Fruit fly (Drosophila melanogaster) whole organism, embryonic: Measurements from ENCODE around the gene AsnRS.
A peak's percentile ranks its signal among the peaks of the same experiment; 100 is the strongest.

Experiments used
- ATbp ChIP-seq: fragments of 200-800 bp; sonication (Bioruptor generic); optimal IDR thresholded peaks from 2 replicates; lab custom pipeline; 2017; ENCODE audit warnings: missing biosample characterization, mild to moderate bottlenecking, missing genetic modification characterization, missing genetic modification reagents
- Adf1 ChIP-seq: fragments of 200-800 bp; sonication (Bioruptor generic); IDR thresholded peaks from 2 replicates; pipeline ENCODE4 v1.3.6; 2022; ENCODE audit warnings: missing biosample characterization, missing genetic modification characterization
- CG10431 ChIP-seq: fragments of 200-800 bp; sonication (Bioruptor generic); optimal IDR thresholded peaks from 3 replicates; lab custom pipeline; 2018; ENCODE audit warnings: missing biosample characterization, mild to moderate bottlenecking, missing genetic modification characterization
- CG11560 ChIP-seq: fragments of 200-800 bp; sonication (Bioruptor generic); IDR thresholded peaks from 3 replicates; pipeline ENCODE4 v1.3.6; 2022; ENCODE audit warnings: missing biosample characterization, missing genetic modification characterization
- CG12391 ChIP-seq: fragments of 200-800 bp; sonication (Bioruptor generic); optimal IDR thresholded peaks from 3 replicates; lab custom pipeline; 2018; ENCODE audit warnings: missing biosample characterization, mild to moderate bottlenecking, missing genetic modification characterization, moderate library complexity
- CG1603 ChIP-seq: fragments of 200-800 bp; sonication (Bioruptor generic); optimal IDR thresholded peaks from 2 replicates; lab custom pipeline; 2019; ENCODE audit warnings: missing biosample characterization, mild to moderate bottlenecking, missing genetic modification characterization, moderate library complexity
- CG16815 ChIP-seq: fragments of 200-800 bp; sonication (Bioruptor generic); optimal IDR thresholded peaks from 3 replicates; lab custom pipeline; 2017; ENCODE audit warnings: missing biosample characterization, mild to moderate bottlenecking, missing genetic modification characterization
- CG2199 ChIP-seq: fragments of 200-800 bp; sonication (Bioruptor generic); IDR thresholded peaks from 3 replicates; pipeline ENCODE4 v1.3.6; 2022; ENCODE audit warnings: missing biosample characterization, missing genetic modification characterization
- CG2889 ChIP-seq: fragments of 200-800 bp; sonication (Bioruptor generic); IDR thresholded peaks from 3 replicates; pipeline ENCODE4 v1.3.6; 2022; ENCODE audit warnings: missing biosample characterization, missing genetic modification characterization
- CG3407 ChIP-seq: fragments of 200-800 bp; sonication (Bioruptor generic); optimal IDR thresholded peaks from 2 replicates; lab custom pipeline; 2018; ENCODE audit warnings: missing biosample characterization, mild to moderate bottlenecking, missing genetic modification characterization
- CG34376 ChIP-seq: fragments of 200-800 bp; sonication (Bioruptor generic); optimal IDR thresholded peaks from 2 replicates; lab custom pipeline; 2018; ENCODE audit warnings: missing biosample characterization, mild to moderate bottlenecking, missing genetic modification characterization
- CG4707 ChIP-seq: fragments of 200-800 bp; sonication (Bioruptor generic); optimal IDR thresholded peaks from 2 replicates; lab custom pipeline; 2018; ENCODE audit warnings: missing biosample characterization, mild to moderate bottlenecking, missing genetic modification characterization, moderate library complexity
- CG4820 ChIP-seq: fragments of 200-800 bp; sonication (Bioruptor generic); optimal IDR thresholded peaks from 3 replicates; lab custom pipeline; 2016; ENCODE audit warnings: missing biosample characterization, missing genetic modification characterization
- CG7556 ChIP-seq: fragments of 200-800 bp; sonication (Bioruptor generic); optimal IDR thresholded peaks from 2 replicates; lab custom pipeline; 2017; ENCODE audit warnings: missing biosample characterization, mild to moderate bottlenecking, missing genetic modification characterization
- CG8765 ChIP-seq: fragments of 200-800 bp; sonication (Bioruptor generic); IDR thresholded peaks from 2 replicates; pipeline ENCODE4 v1.3.6; 2022; ENCODE audit warnings: missing biosample characterization, missing genetic modification characterization
- CG8944 ChIP-seq: fragments of 200-800 bp; sonication (Bioruptor generic); optimal IDR thresholded peaks from 3 replicates; lab custom pipeline; 2016; ENCODE audit warnings: missing biosample characterization, missing genetic modification characterization
- CG9727 ChIP-seq: fragments of 200-800 bp; sonication (Bioruptor generic); optimal IDR thresholded peaks from 3 replicates; lab custom pipeline; 2017; ENCODE audit warnings: missing biosample characterization, mild to moderate bottlenecking, missing genetic modification characterization
- CrebB ChIP-seq: fragments of 200-800 bp; sonication (Bioruptor generic); optimal IDR thresholded peaks from 3 replicates; lab custom pipeline; 2018; ENCODE audit warnings: missing biosample characterization, mild to moderate bottlenecking, missing genetic modification characterization
- E2f2 ChIP-seq: fragments of 200-800 bp; sonication (Bioruptor generic); IDR thresholded peaks from 2 replicates; pipeline ENCODE4 v1.3.6; 2022; ENCODE audit warnings: missing biosample characterization, missing genetic modification characterization
- Hey ChIP-seq: fragments of 200-800 bp; sonication (Bioruptor generic); optimal IDR thresholded peaks from 3 replicates; lab custom pipeline; 2018; ENCODE audit warnings: missing biosample characterization, mild to moderate bottlenecking, missing genetic modification characterization
- Hr3 ChIP-seq: fragments of 200-800 bp; sonication (Bioruptor generic); optimal IDR thresholded peaks from 3 replicates; lab custom pipeline; 2016; ENCODE audit warnings: missing biosample characterization, missing genetic modification characterization
- MBD-R2 ChIP-seq: fragments of 200-800 bp; sonication (Bioruptor generic); IDR thresholded peaks from 2 replicates; pipeline ENCODE4 v1.3.6; 2022; ENCODE audit warnings: missing biosample characterization, missing genetic modification characterization
- MTF-1 ChIP-seq: fragments of 200-800 bp; sonication (Bioruptor generic); optimal IDR thresholded peaks from 2 replicates; lab custom pipeline; 2018; ENCODE audit warnings: missing biosample characterization, mild to moderate bottlenecking, missing genetic modification characterization, borderline replicate concordance
- Nf-YC ChIP-seq: fragments of 200-800 bp; optimal IDR thresholded peaks from 3 replicates; lab custom pipeline; 2019; ENCODE audit warnings: missing biosample characterization, mild to moderate bottlenecking, missing genetic modification characterization, moderate library complexity
- Ptx1 ChIP-seq: fragments of 200-800 bp; sonication (Bioruptor generic); IDR thresholded peaks from 2 replicates; pipeline ENCODE4 v1.3.6; 2022; ENCODE audit warnings: missing biosample characterization, missing genetic modification characterization
- Sox102F ChIP-seq: fragments of 200-800 bp; sonication (Bioruptor generic); optimal IDR thresholded peaks from 2 replicates; lab custom pipeline; 2018; ENCODE audit warnings: missing biosample characterization, mild to moderate bottlenecking, missing genetic modification characterization, moderate library complexity
- Usf ChIP-seq: fragments of 200-800 bp; sonication (Bioruptor generic); optimal IDR thresholded peaks from 2 replicates; lab custom pipeline; 2017; ENCODE audit warnings: missing genotype, missing biosample characterization, missing genetic modification characterization
- bbx ChIP-seq: fragments of 200-800 bp; sonication (Bioruptor generic); IDR thresholded peaks from 2 replicates; pipeline ENCODE4 v1.3.6; 2022; ENCODE audit warnings: missing biosample characterization, missing genetic modification characterization; ENCODE audit not compliant: partially characterized antibody
- corto ChIP-seq: fragments of 200-800 bp; sonication (Bioruptor generic); optimal IDR thresholded peaks from 2 replicates; lab custom pipeline; 2016; ENCODE audit warnings: missing biosample characterization, mild to moderate bottlenecking, missing genetic modification characterization, moderate library complexity
- cwo ChIP-seq: fragments of 200-800 bp; sonication (Bioruptor generic); optimal IDR thresholded peaks from 3 replicates; lab custom pipeline; 2017; ENCODE audit warnings: missing biosample characterization, missing genetic modification characterization, mild to moderate bottlenecking, moderate library complexity, missing genetic modification reagents
- dmrt99B ChIP-seq: fragments of 200-800 bp; sonication (Bioruptor generic); optimal IDR thresholded peaks from 2 replicates; lab custom pipeline; 2018; ENCODE audit warnings: missing biosample characterization, mild to moderate bottlenecking, missing genetic modification characterization, moderate library complexity
- eyg ChIP-seq: fragments of 200-800 bp; sonication (Bioruptor generic); optimal IDR thresholded peaks from 3 replicates; lab custom pipeline; 2016; ENCODE audit warnings: missing biosample characterization, missing genetic modification characterization
- fd96Cb ChIP-seq: fragments of 200-800 bp; sonication (Bioruptor generic); optimal IDR thresholded peaks from 2 replicates; lab custom pipeline; 2018; ENCODE audit warnings: missing biosample characterization, mild to moderate bottlenecking, missing genetic modification characterization, moderate library complexity
- gfzf ChIP-seq: fragments of 200-800 bp; sonication (Bioruptor generic); optimal IDR thresholded peaks from 2 replicates; lab custom pipeline; 2016; ENCODE audit warnings: missing biosample characterization, mild to moderate bottlenecking, missing genetic modification characterization, moderate library complexity
- ham ChIP-seq: fragments of 200-800 bp; sonication (Bioruptor generic); IDR thresholded peaks from 2 replicates; pipeline ENCODE4 v1.3.6; 2022; ENCODE audit warnings: missing biosample characterization, missing genetic modification characterization
- insv ChIP-seq, 2 experiments: fragments of 200-800 bp; sonication (Bioruptor generic); optimal IDR thresholded peaks; 3 replicates each; lab custom pipeline; 2016 to 2018; ENCODE audit warnings: missing biosample characterization in 2 of 2, missing genetic modification characterization in 2 of 2
- ken ChIP-seq: fragments of 200-800 bp; sonication (Bioruptor generic); IDR thresholded peaks from 3 replicates; pipeline ENCODE4 v1.3.6; 2022; ENCODE audit warnings: missing biosample characterization, missing genetic modification characterization
- lola ChIP-seq, 3 experiments: fragments of >200 bp in 2 of 3; fragments of 200-800 bp in 1 of 3; sonication (Bioruptor generic) in 1 of 3; optimal IDR thresholded peaks; 2 replicates each; lab custom pipeline; 2017 to 2019; ENCODE audit warnings: missing biosample characterization in 3 of 3, missing genetic modification characterization in 3 of 3, mild to moderate bottlenecking in 1 of 3, moderate library complexity in 1 of 3
- onecut ChIP-seq: fragments of 200-800 bp; sonication (Bioruptor generic); IDR thresholded peaks from 2 replicates; pipeline ENCODE4 v1.3.6; 2022; ENCODE audit warnings: missing biosample characterization, missing genetic modification characterization
- pnt ChIP-seq: fragments of 200-800 bp; sonication (Bioruptor generic); optimal IDR thresholded peaks from 3 replicates; lab custom pipeline; 2016; ENCODE audit warnings: missing biosample characterization, missing genetic modification characterization
- row ChIP-seq: fragments of 200-800 bp; sonication (Bioruptor generic); IDR thresholded peaks from 3 replicates; pipeline ENCODE4 v1.3.6; 2022; ENCODE audit warnings: missing biosample characterization, missing genetic modification characterization
- sc ChIP-seq, 3 experiments: fragments of >200 bp in 2 of 3; fragments of 200-800 bp in 1 of 3; sonication (Bioruptor generic) in 1 of 3; optimal IDR thresholded peaks; 2 replicates in 2 of 3; 3 replicates in 1 of 3; lab custom pipeline; 2017; ENCODE audit warnings: mild to moderate bottlenecking in 1 of 3, missing biosample characterization in 1 of 3, missing genetic modification characterization in 1 of 3, missing genetic modification reagents in 1 of 3
- slou ChIP-seq: fragments of 200-800 bp; sonication (Bioruptor generic); optimal IDR thresholded peaks from 3 replicates; lab custom pipeline; 2016; ENCODE audit warnings: missing biosample characterization, missing genetic modification characterization
- sqz ChIP-seq: fragments of 200-800 bp; sonication (Bioruptor generic); optimal IDR thresholded peaks from 3 replicates; lab custom pipeline; 2018; ENCODE audit warnings: missing biosample characterization, mild to moderate bottlenecking, missing genetic modification characterization
- tap ChIP-seq: fragments of 200-800 bp; optimal IDR thresholded peaks from 3 replicates; lab custom pipeline; 2019; ENCODE audit warnings: missing biosample characterization, mild to moderate bottlenecking, missing genetic modification characterization, moderate library complexity
- toy ChIP-seq: fragments of 200-800 bp; sonication (Bioruptor generic); IDR thresholded peaks from 2 replicates; pipeline ENCODE4 v1.3.6; 2022; ENCODE audit warnings: missing biosample characterization, missing genetic modification characterization
- unc-4 ChIP-seq: fragments of 200-800 bp; sonication (Bioruptor generic); IDR thresholded peaks from 2 replicates; pipeline ENCODE4 v1.3.6; 2022; ENCODE audit warnings: missing biosample characterization, missing genetic modification characterization; ENCODE audit not compliant: partially characterized antibody
- wek ChIP-seq: fragments of 200-800 bp; sonication (Bioruptor generic); optimal IDR thresholded peaks from 3 replicates; lab custom pipeline; 2018; ENCODE audit warnings: missing biosample characterization, mild to moderate bottlenecking, missing genetic modification characterization, moderate library complexity

AsnRS gene

dm6 chr2L:19134814-19135523 is 3.2 kb upstream of the AsnRS start, which contains the start of gene Polr1D (continued):
- TF ChIP-seq MTF-1 (GFP tag; lab: Kevin White, UChicago), result no peak
- TF ChIP-seq corto (GFP tag; lab: Kevin White, UChicago), result no peak
- no peak for TF ChIP-seq fd96Cb (tag; lab: Kevin White, UChicago)
- no peak for TF ChIP-seq CG11560 (tag; lab: Robert Waterston, UW)
- TF ChIP-seq sc (optimal IDR thresholded peaks at IDR 0.05; lab: Kevin White, UChicago), result no peak
- TF ChIP-seq sc (GFP tag; optimal IDR thresholded peaks at IDR 0.05; lab: Kevin White, UChicago), result no peak
- TF ChIP-seq CG12391 (tag; lab: Kevin White, UChicago), result peak; percentile 50
- peak; percentile 40 for TF ChIP-seq sqz (GFP tag; lab: Kevin White, UChicago)
- TF ChIP-seq ken (GFP tag; lab: Robert Waterston, UW), result no peak
- TF ChIP-seq CG4820 (GFP tag; lab: Kevin White, UChicago), result no peak
- TF ChIP-seq Ptx1, result 0 out of 2 replicates have a peak, but pooled peaks have one; percentile 35
- TF ChIP-seq CG2199 (GFP tag; lab: Robert Waterston, UW), result peak; percentile 79; the same call in 1 of the 3 replicates
- peak; percentile 17 for TF ChIP-seq CG10431 (GFP tag; lab: Kevin White, UChicago)
- 0 out of 2 replicates have a peak, but pooled peaks have one; percentile 26 for TF ChIP-seq unc-4 (GFP tag; lab: Robert Waterston, UW)
- peak; percentile 10 for TF ChIP-seq cwo (GFP tag; lab: Kevin White, UChicago)
- TF ChIP-seq CG7556 (GFP tag; lab: Kevin White, UChicago), result peak; percentile 28
- no peak for TF ChIP-seq eyg (GFP tag; lab: Kevin White, UChicago)
- TF ChIP-seq onecut (GFP tag; lab: Robert Waterston, UW), result no peak
- TF ChIP-seq CG4707 (GFP tag; lab: Kevin White, UChicago), result no peak
- TF ChIP-seq Hey (tag; lab: Kevin White, UChicago), result peak; percentile 42
- TF ChIP-seq CG1603, result no peak
- no peak for TF ChIP-seq gfzf
- peak; percentile 38 for TF ChIP-seq CG9727 (GFP tag; lab: Kevin White, UChicago)
- no peak for TF ChIP-seq CG16815 (GFP tag; lab: Kevin White, UChicago)
- no peak for TF ChIP-seq ham (GFP tag; lab: Robert Waterston, UW)
- TF ChIP-seq ATbp (GFP tag; lab: Kevin White, UChicago), result no peak
- TF ChIP-seq CG2889 (GFP tag; lab: Robert Waterston, UW), result no peak
- no peak for TF ChIP-seq Hr3
- no peak for TF ChIP-seq lola (GFP tag; optimal IDR thresholded peaks at IDR 0.05; lab: Kevin White, UChicago)
- no peak for TF ChIP-seq toy (GFP tag; lab: Robert Waterston, UW)
- TF ChIP-seq bbx (GFP tag; lab: Robert Waterston, UW), result peak; percentile 57
- no peak; the same call in 1 of the 2 replicates for TF ChIP-seq MBD-R2 (GFP tag; lab: Robert Waterston, UW)
- TF ChIP-seq dmrt99B (tag; lab: Kevin White, UChicago), result peak; percentile 24
- no peak for TF ChIP-seq slou (GFP tag; lab: Kevin White, UChicago)
- TF ChIP-seq CG34376 (GFP tag; lab: Kevin White, UChicago), result no peak
- peak; percentile 54 for TF ChIP-seq Adf1
- no peak for TF ChIP-seq CrebB (tag; lab: Kevin White, UChicago)
- TF ChIP-seq row (GFP tag; lab: Robert Waterston, UW), result peak; percentile 67
- no peak for TF ChIP-seq Usf (GFP tag; lab: Kevin White, UChicago)
- TF ChIP-seq insv (GFP tag; optimal IDR thresholded peaks at IDR 0.05; lab: Kevin White, UChicago), result peak; percentile 55 to 98
- no peak for TF ChIP-seq wek (GFP tag; lab: Kevin White, UChicago)
- no peak for TF ChIP-seq CG3407 (GFP tag; lab: Kevin White, UChicago)
- no peak for TF ChIP-seq CG8765 (GFP tag; lab: Robert Waterston, UW)
- peak; percentile 3 for TF ChIP-seq Nf-YC
- TF ChIP-seq CG8944 (GFP tag; lab: Kevin White, UChicago), result no peak
- TF ChIP-seq tap (tag; lab: Kevin White, UChicago), result peak; percentile 59
- no peak for TF ChIP-seq Sox102F (GFP tag; lab: Kevin White, UChicago)
- peak; percentile 11; the same call in 1 of the 2 replicates for TF ChIP-seq E2f2
- TF ChIP-seq pnt (GFP tag; lab: Kevin White, UChicago), result no peak
